Worm (Caenorhabditis elegans) whole organism, L3 larva: ENCODE measurements around the gene F18A11.2.

Source experiments
- ama-1 ChIP-seq: fragments of 150-350 bp; optimal IDR thresholded peaks from 2 replicates; lab custom pipeline; 2018
- ceh-82 ChIP-seq: fragments of 150-350 bp; optimal IDR thresholded peaks from 2 replicates; lab custom pipeline; 2014; ENCODE audit warnings: missing biosample characterization, missing genetic modification characterization

DNA sequence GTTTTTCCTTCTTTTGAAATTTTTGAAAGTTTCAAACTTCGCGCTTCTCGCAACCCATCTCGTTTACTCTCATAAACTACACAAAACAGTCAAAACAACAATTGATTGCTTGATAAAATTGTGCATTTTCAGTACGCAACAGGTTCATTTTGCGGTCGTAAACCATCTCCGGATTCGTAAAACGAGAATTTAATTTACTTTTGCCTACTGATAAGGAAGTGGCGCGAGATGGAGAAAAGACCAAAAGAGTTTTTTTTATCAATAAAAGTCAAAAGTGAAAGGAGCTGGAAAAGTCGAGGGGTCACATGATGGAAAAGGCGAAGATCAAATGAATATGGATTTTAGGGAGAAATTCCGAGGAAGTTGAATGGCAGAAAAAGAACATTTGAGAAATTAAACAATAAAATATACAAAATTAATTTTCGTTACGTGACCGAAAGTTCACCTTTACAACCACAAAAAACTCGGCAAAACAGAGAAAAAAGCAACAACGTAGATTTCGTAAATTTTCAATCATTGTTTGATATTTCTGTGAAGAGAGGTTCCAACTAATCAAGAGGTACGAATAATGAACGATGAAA is 47.4 kb downstream of the F18A11.2 start, which contains the start of gene F42G4.6:
- no peak for TF ChIP-seq ama-1
- TF ChIP-seq ceh-82 (tag; lab: Kevin White, UChicago), result no peak
